Fruit fly (Drosophila melanogaster) whole organism, embryonic: ENCODE data around the gene CG42525.

Experiments used
- Atf6 ChIP-seq: fragments of 200-800 bp; sonication (Bioruptor generic); IDR thresholded peaks from 2 replicates; pipeline ENCODE4 v1.3.6; 2022; ENCODE audit warnings: missing biosample characterization, missing genetic modification characterization
- CG1024 ChIP-seq: fragments of 200-800 bp; sonication (Bioruptor generic); IDR thresholded peaks from 2 replicates; pipeline ENCODE4 v1.3.6; 2022; ENCODE audit warnings: missing biosample characterization, missing genetic modification characterization
- CG10267 ChIP-seq: fragments of 200-800 bp; sonication (Bioruptor generic); optimal IDR thresholded peaks from 2 replicates; lab custom pipeline; 2018; ENCODE audit warnings: missing biosample characterization, mild to moderate bottlenecking, missing genetic modification characterization, moderate library complexity
- CG11085 ChIP-seq: fragments of 200-800 bp; sonication (Bioruptor generic); IDR thresholded peaks from 2 replicates; pipeline ENCODE4 v1.3.6; 2022; ENCODE audit warnings: missing biosample characterization, missing genetic modification characterization
- CG1233 ChIP-seq: fragments of 200-800 bp; sonication (Bioruptor generic); optimal IDR thresholded peaks from 4 replicates; lab custom pipeline; 2018; ENCODE audit warnings: missing biosample characterization, mild to moderate bottlenecking, missing genetic modification characterization
- CG12391 ChIP-seq: fragments of 200-800 bp; sonication (Bioruptor generic); optimal IDR thresholded peaks from 3 replicates; lab custom pipeline; 2018; ENCODE audit warnings: missing biosample characterization, mild to moderate bottlenecking, missing genetic modification characterization, moderate library complexity
- CG13296 ChIP-seq: fragments of 200-800 bp; sonication (Bioruptor generic); optimal IDR thresholded peaks from 3 replicates; lab custom pipeline; 2018; ENCODE audit warnings: missing biosample characterization, mild to moderate bottlenecking, missing genetic modification characterization
- CG13894 ChIP-seq: fragments of 200-800 bp; sonication (Bioruptor generic); optimal IDR thresholded peaks from 3 replicates; lab custom pipeline; 2018; ENCODE audit warnings: missing biosample characterization, mild to moderate bottlenecking, missing genetic modification characterization, moderate library complexity
- CG14667 ChIP-seq: fragments of 200-800 bp; sonication (Bioruptor generic); IDR thresholded peaks from 2 replicates; pipeline ENCODE4 v1.3.6; 2022; ENCODE audit warnings: missing biosample characterization, missing genetic modification characterization
- CG17829 ChIP-seq: fragments of 200-800 bp; optimal IDR thresholded peaks from 2 replicates; lab custom pipeline; 2019; ENCODE audit warnings: missing biosample characterization, mild to moderate bottlenecking, missing genetic modification characterization, moderate library complexity
- CG1792 ChIP-seq: fragments of 200-800 bp; sonication (Bioruptor generic); optimal IDR thresholded peaks from 2 replicates; lab custom pipeline; 2016; ENCODE audit warnings: missing biosample characterization, missing genetic modification characterization
- CG18476 ChIP-seq: fragments of 200-800 bp; sonication (Bioruptor generic); optimal IDR thresholded peaks from 2 replicates; lab custom pipeline; 2016; ENCODE audit warnings: missing biosample characterization, mild to moderate bottlenecking, missing genetic modification characterization
- CG2116 ChIP-seq: fragments of 200-800 bp; sonication (Bioruptor generic); optimal IDR thresholded peaks from 3 replicates; lab custom pipeline; 2018; ENCODE audit warnings: missing biosample characterization, mild to moderate bottlenecking, missing genetic modification characterization
- CG2889 ChIP-seq: fragments of 200-800 bp; sonication (Bioruptor generic); IDR thresholded peaks from 3 replicates; pipeline ENCODE4 v1.3.6; 2022; ENCODE audit warnings: missing biosample characterization, missing genetic modification characterization
- CG3065 ChIP-seq: fragments of 200-800 bp; sonication (Bioruptor generic); optimal IDR thresholded peaks from 2 replicates; lab custom pipeline; 2016; ENCODE audit warnings: missing biosample characterization, missing genetic modification characterization
- CG32767 ChIP-seq: fragments of 200-800 bp; sonication (Bioruptor generic); IDR thresholded peaks from 2 replicates; pipeline ENCODE4 v1.3.6; 2022; ENCODE audit warnings: missing biosample characterization, missing genetic modification characterization
- CG3281 ChIP-seq: fragments of 200-800 bp; sonication (Bioruptor generic); optimal IDR thresholded peaks from 3 replicates; lab custom pipeline; 2017; ENCODE audit warnings: missing biosample characterization, mild to moderate bottlenecking, missing genetic modification characterization
- CG3407 ChIP-seq: fragments of 200-800 bp; sonication (Bioruptor generic); optimal IDR thresholded peaks from 2 replicates; lab custom pipeline; 2018; ENCODE audit warnings: missing biosample characterization, mild to moderate bottlenecking, missing genetic modification characterization
- CG34376 ChIP-seq: fragments of 200-800 bp; sonication (Bioruptor generic); optimal IDR thresholded peaks from 2 replicates; lab custom pipeline; 2018; ENCODE audit warnings: missing biosample characterization, mild to moderate bottlenecking, missing genetic modification characterization
- CG3838 ChIP-seq: fragments of 200-800 bp; sonication (Bioruptor generic); optimal IDR thresholded peaks from 3 replicates; lab custom pipeline; 2016; ENCODE audit warnings: missing biosample characterization, missing genetic modification characterization
- CG4617 ChIP-seq: fragments of 200-800 bp; sonication (Bioruptor generic); optimal IDR thresholded peaks from 3 replicates; lab custom pipeline; 2016; ENCODE audit warnings: missing biosample characterization, missing genetic modification characterization, borderline replicate concordance
- CG8388 ChIP-seq: fragments of 200-800 bp; sonication (Bioruptor generic); optimal IDR thresholded peaks from 2 replicates; lab custom pipeline; 2019; ENCODE audit warnings: missing biosample characterization, mild to moderate bottlenecking, missing genetic modification characterization, moderate library complexity
- CG8944 ChIP-seq: fragments of 200-800 bp; sonication (Bioruptor generic); optimal IDR thresholded peaks from 3 replicates; lab custom pipeline; 2016; ENCODE audit warnings: missing biosample characterization, missing genetic modification characterization
- CG9932 ChIP-seq: fragments of 200-800 bp; sonication (Bioruptor generic); IDR thresholded peaks from 2 replicates; pipeline ENCODE4 v1.3.6; 2022; ENCODE audit warnings: missing biosample characterization, missing genetic modification characterization
- Dad ChIP-seq: fragments of 200-800 bp; sonication (Bioruptor generic); optimal IDR thresholded peaks from 3 replicates; lab custom pipeline; 2016; ENCODE audit warnings: missing biosample characterization, missing genetic modification characterization
- Dp ChIP-seq: fragments of 200-800 bp; sonication (Bioruptor generic); optimal IDR thresholded peaks from 2 replicates; lab custom pipeline; 2018; ENCODE audit warnings: missing biosample characterization, mild to moderate bottlenecking, missing genetic modification characterization, moderate library complexity
- Hr39 ChIP-seq: fragments of >200 bp; optimal IDR thresholded peaks from 2 replicates; lab custom pipeline; 2017
- Kr ChIP-seq: fragments of 200-800 bp; sonication (Bioruptor generic); optimal IDR thresholded peaks from 2 replicates; lab custom pipeline; 2017; ENCODE audit warnings: missing biosample characterization, mild to moderate bottlenecking, missing genetic modification characterization
- Nf-YC ChIP-seq: fragments of 200-800 bp; optimal IDR thresholded peaks from 3 replicates; lab custom pipeline; 2019; ENCODE audit warnings: missing biosample characterization, mild to moderate bottlenecking, missing genetic modification characterization, moderate library complexity
- Side ChIP-seq: fragments of 200-800 bp; sonication (Bioruptor generic); optimal IDR thresholded peaks from 2 replicates; lab custom pipeline; 2016; ENCODE audit warnings: missing biosample characterization, missing genetic modification characterization
- Sry-δ ChIP-seq: fragments of 200-800 bp; sonication (Bioruptor generic); optimal IDR thresholded peaks from 2 replicates; lab custom pipeline; 2016; ENCODE audit warnings: missing biosample characterization, missing genetic modification characterization
- ab ChIP-seq: fragments of 200-800 bp; sonication (Bioruptor generic); optimal IDR thresholded peaks from 2 replicates; lab custom pipeline; 2016; ENCODE audit warnings: missing biosample characterization, missing genetic modification characterization
- aop ChIP-seq: fragments of 200-800 bp; sonication (Bioruptor generic); IDR thresholded peaks from 2 replicates; pipeline ENCODE4 v1.3.6; 2022; ENCODE audit warnings: missing biosample characterization, missing genetic modification characterization
- ato ChIP-seq: fragments of 200-800 bp; sonication (Bioruptor generic); IDR thresholded peaks from 2 replicates; pipeline ENCODE4 v1.3.6; 2022; ENCODE audit warnings: missing biosample characterization, missing genetic modification characterization; ENCODE audit not compliant: partially characterized antibody
- chinmo ChIP-seq: fragments of 200-800 bp; sonication (Bioruptor generic); IDR thresholded peaks from 4 replicates; pipeline ENCODE4 v1.3.6; 2022; ENCODE audit warnings: missing biosample characterization, missing genetic modification characterization; ENCODE audit not compliant: partially characterized antibody
- corto ChIP-seq: fragments of 200-800 bp; sonication (Bioruptor generic); optimal IDR thresholded peaks from 2 replicates; lab custom pipeline; 2016; ENCODE audit warnings: missing biosample characterization, mild to moderate bottlenecking, missing genetic modification characterization, moderate library complexity
- crp ChIP-seq, 2 experiments: fragments of 200-800 bp; sonication (Bioruptor generic); optimal IDR thresholded peaks; 2 replicates in 1 of 2; 3 replicates in 1 of 2; lab custom pipeline; 2017; ENCODE audit warnings: missing biosample characterization in 2 of 2, missing genetic modification characterization in 2 of 2, mild to moderate bottlenecking in 1 of 2, moderate library complexity in 1 of 2
- danr ChIP-seq: fragments of 200-800 bp; sonication (Bioruptor generic); IDR thresholded peaks from 2 replicates; pipeline ENCODE4 v1.3.6; 2022; ENCODE audit warnings: missing biosample characterization, missing genetic modification characterization
- dmrt99B ChIP-seq: fragments of 200-800 bp; sonication (Bioruptor generic); optimal IDR thresholded peaks from 2 replicates; lab custom pipeline; 2018; ENCODE audit warnings: missing biosample characterization, mild to moderate bottlenecking, missing genetic modification characterization, moderate library complexity
- dpn ChIP-seq, 2 experiments: fragments of 200-800 bp; sonication (Bioruptor generic); optimal IDR thresholded peaks; 3 replicates each; lab custom pipeline; 2016; ENCODE audit warnings: missing biosample characterization in 2 of 2, missing genetic modification characterization in 2 of 2
- esg ChIP-seq: fragments of 200-800 bp; sonication (Bioruptor generic); conservative IDR thresholded peaks from 2 replicates; pipeline ENCODE4 v1.3.6; 2022; ENCODE audit warnings: missing biosample characterization, missing genetic modification characterization
- gfzf ChIP-seq: fragments of 200-800 bp; sonication (Bioruptor generic); optimal IDR thresholded peaks from 2 replicates; lab custom pipeline; 2016; ENCODE audit warnings: missing biosample characterization, mild to moderate bottlenecking, missing genetic modification characterization, moderate library complexity
- insv ChIP-seq, 2 experiments: fragments of 200-800 bp; sonication (Bioruptor generic); optimal IDR thresholded peaks; 3 replicates each; lab custom pipeline; 2016 to 2018; ENCODE audit warnings: missing biosample characterization in 2 of 2, missing genetic modification characterization in 2 of 2
- mld ChIP-seq: fragments of 200-800 bp; sonication (Bioruptor generic); IDR thresholded peaks from 3 replicates; pipeline ENCODE4 v1.3.6; 2022; ENCODE audit warnings: missing biosample characterization, missing genetic modification characterization; ENCODE audit not compliant: partially characterized antibody
- onecut ChIP-seq: fragments of 200-800 bp; sonication (Bioruptor generic); IDR thresholded peaks from 2 replicates; pipeline ENCODE4 v1.3.6; 2022; ENCODE audit warnings: missing biosample characterization, missing genetic modification characterization
- pfk ChIP-seq: fragments of 200-800 bp; sonication (Bioruptor generic); optimal IDR thresholded peaks from 2 replicates; lab custom pipeline; 2018; ENCODE audit warnings: missing biosample characterization, mild to moderate bottlenecking, missing genetic modification characterization, moderate library complexity
- shn ChIP-seq: fragments of 200-800 bp; sonication (Bioruptor generic); optimal IDR thresholded peaks from 3 replicates; lab custom pipeline; 2016; ENCODE audit warnings: missing biosample characterization, missing genetic modification characterization
- slbo ChIP-seq: fragments of 200-800 bp; sonication (Bioruptor generic); IDR thresholded peaks from 2 replicates; pipeline ENCODE4 v1.3.6; 2022; ENCODE audit warnings: missing biosample characterization, missing genetic modification characterization
- slou ChIP-seq: fragments of 200-800 bp; sonication (Bioruptor generic); optimal IDR thresholded peaks from 3 replicates; lab custom pipeline; 2016; ENCODE audit warnings: missing biosample characterization, missing genetic modification characterization
- tap ChIP-seq: fragments of 200-800 bp; optimal IDR thresholded peaks from 3 replicates; lab custom pipeline; 2019; ENCODE audit warnings: missing biosample characterization, mild to moderate bottlenecking, missing genetic modification characterization, moderate library complexity
- wdn ChIP-seq: fragments of 200-800 bp; sonication (Bioruptor generic); IDR thresholded peaks from 2 replicates; pipeline ENCODE4 v1.3.6; 2022; ENCODE audit warnings: missing biosample characterization, missing genetic modification characterization

CG42525 gene

dm6 chr3L:3179474-3179873 is 10.1 kb downstream of the CG42525 start (continued):
- TF ChIP-seq CG9932 (peak; percentile 70), CG1233 (GFP tag; lab: Kevin White, UChicago) (peak; percentile 89), onecut (GFP tag; lab: Robert Waterston, UW) (peak; percentile 80), chinmo (GFP tag; lab: Robert Waterston, UW) (no peak), CG1024 (GFP tag; lab: Robert Waterston, UW) (peak; percentile 56; the same call in 1 of the 2 replicates), CG17829 (tag; lab: Kevin White, UChicago) (peak; percentile 89), gfzf (GFP tag; lab: Kevin White, UChicago) (no peak), CG3065 (peak; percentile 68), CG10267 (tag; lab: Kevin White, UChicago) (peak; percentile 83), Sry-δ (GFP tag; lab: Kevin White, UChicago) (no peak), ab (peak; percentile 46), CG2116 (GFP tag; lab: Kevin White, UChicago) (peak; percentile 48), tap (tag; lab: Kevin White, UChicago) (peak; percentile 88), dpn (GFP tag; optimal IDR thresholded peaks at IDR 0.05; lab: Kevin White, UChicago) (peak; percentile 85 to 89), CG4617 (no peak), Dp (no peak), wdn (GFP tag; lab: Robert Waterston, UW) (peak; percentile 75), pfk (GFP tag; lab: Kevin White, UChicago) (no peak), shn (peak; percentile 43), CG3838 (GFP tag; lab: Kevin White, UChicago) (peak; percentile 4), CG3281 (peak; percentile 93), CG2889 (peak; percentile 48; the same call in 1 of the 3 replicates), mld (GFP tag; lab: Robert Waterston, UW) (no peak), CG12391 (tag; lab: Kevin White, UChicago) (peak; percentile 87), slbo (GFP tag; lab: Robert Waterston, UW) (peak; percentile 85), Kr (GFP tag; lab: Kevin White, UChicago) (no peak), CG18476 (GFP tag; lab: Kevin White, UChicago) (peak; percentile 82), CG1792 (GFP tag; lab: Kevin White, UChicago) (peak; percentile 58), Nf-YC (tag; lab: Kevin White, UChicago) (no peak), esg (peak; percentile 71), CG8388 (GFP tag; lab: Kevin White, UChicago) (peak; percentile 84), CG8944 (GFP tag; lab: Kevin White, UChicago) (peak; percentile 22), CG11085 (GFP tag; lab: Robert Waterston, UW) (peak; percentile 79), Dad (GFP tag; lab: Kevin White, UChicago) (peak; percentile 78), CG3407 (GFP tag; lab: Kevin White, UChicago) (peak; percentile 66), slou (GFP tag; lab: Kevin White, UChicago) (peak; percentile 32), CG32767 (GFP tag; lab: Robert Waterston, UW) (peak; percentile 63), dmrt99B (tag; lab: Kevin White, UChicago) (no peak), corto (peak; percentile 77), danr (GFP tag; lab: Robert Waterston, UW) (peak; percentile 75), Hr39 (lab: Kevin White, UChicago) (no peak), CG34376 (peak; percentile 59), crp (GFP tag; optimal IDR thresholded peaks at IDR 0.05; lab: Kevin White, UChicago) (peak in 1 of 2 experiments; percentile 2), aop (GFP tag; lab: Robert Waterston, UW) (no peak), CG14667 (peak; percentile 75), CG13296 (GFP tag; lab: Kevin White, UChicago) (peak; percentile 91), CG13894 (peak; percentile 61), Atf6 (GFP tag; lab: Robert Waterston, UW) (peak; percentile 90), insv (GFP tag; optimal IDR thresholded peaks at IDR 0.05; lab: Kevin White, UChicago) (no peak), ato (GFP tag; lab: Robert Waterston, UW) (no peak), Side (GFP tag; lab: Kevin White, UChicago) (peak; percentile 86)
